Fruit fly (Drosophila melanogaster) whole organism, embryonic: ENCODE data around the gene CG43367.

Experiments
- Atf3 ChIP-seq: fragments of 200-800 bp; sonication (Bioruptor generic); optimal IDR thresholded peaks from 3 replicates; lab custom pipeline; 2016; ENCODE audit warnings: missing biosample characterization, missing genetic modification characterization
- CG10274 ChIP-seq: fragments of 200-800 bp; sonication (Bioruptor generic); optimal IDR thresholded peaks from 3 replicates; lab custom pipeline; 2017; ENCODE audit warnings: missing biosample characterization, mild to moderate bottlenecking, missing genetic modification characterization
- CG10366 ChIP-seq: fragments of 200-800 bp; sonication (Bioruptor generic); IDR thresholded peaks from 2 replicates; pipeline ENCODE4 v1.3.6; 2022; ENCODE audit warnings: missing biosample characterization, missing genetic modification characterization
- CG10959 ChIP-seq: fragments of 200-800 bp; sonication (Bioruptor generic); IDR thresholded peaks from 2 replicates; pipeline ENCODE4 v1.3.6; 2022; ENCODE audit warnings: missing biosample characterization, missing genetic modification characterization
- CG11085 ChIP-seq: fragments of 200-800 bp; sonication (Bioruptor generic); IDR thresholded peaks from 2 replicates; pipeline ENCODE4 v1.3.6; 2022; ENCODE audit warnings: missing biosample characterization, missing genetic modification characterization
- CG12155 ChIP-seq: fragments of 200-800 bp; sonication (Bioruptor generic); optimal IDR thresholded peaks from 3 replicates; lab custom pipeline; 2016; ENCODE audit warnings: missing biosample characterization, missing genetic modification characterization
- CG12744 ChIP-seq: fragments of 200-800 bp; sonication (Bioruptor generic); optimal IDR thresholded peaks from 2 replicates; lab custom pipeline; 2016; ENCODE audit warnings: missing biosample characterization, missing genetic modification characterization
- CG12769 ChIP-seq: fragments of 200-800 bp; sonication (Bioruptor generic); optimal IDR thresholded peaks from 2 replicates; lab custom pipeline; 2019; ENCODE audit warnings: missing biosample characterization, mild to moderate bottlenecking, missing genetic modification characterization, moderate library complexity
- CG14050 ChIP-seq: fragments of 200-800 bp; sonication (Bioruptor generic); IDR thresholded peaks from 3 replicates; pipeline ENCODE4 v1.3.6; 2022; ENCODE audit warnings: missing biosample characterization, missing genetic modification characterization
- CG14667 ChIP-seq: fragments of 200-800 bp; sonication (Bioruptor generic); IDR thresholded peaks from 2 replicates; pipeline ENCODE4 v1.3.6; 2022; ENCODE audit warnings: missing biosample characterization, missing genetic modification characterization
- CG14860 ChIP-seq: fragments of 200-800 bp; sonication (Bioruptor generic); IDR thresholded peaks from 3 replicates; pipeline ENCODE4 v1.3.6; 2022; ENCODE audit warnings: missing biosample characterization, missing genetic modification characterization; ENCODE audit not compliant: partially characterized antibody
- CG16863 ChIP-seq: fragments of 200-800 bp; sonication (Bioruptor generic); optimal IDR thresholded peaks from 3 replicates; lab custom pipeline; 2016; ENCODE audit warnings: missing biosample characterization, missing genetic modification characterization
- CG2129 ChIP-seq: fragments of 200-800 bp; sonication (Bioruptor generic); IDR thresholded peaks from 2 replicates; pipeline ENCODE4 v1.3.6; 2022; ENCODE audit warnings: missing biosample characterization, missing genetic modification characterization; ENCODE audit not compliant: partially characterized antibody
- CG2202 ChIP-seq: fragments of 200-800 bp; sonication (Bioruptor generic); optimal IDR thresholded peaks from 2 replicates; lab custom pipeline; 2018; ENCODE audit warnings: missing biosample characterization, mild to moderate bottlenecking, missing genetic modification characterization
- CG3065 ChIP-seq: fragments of 200-800 bp; sonication (Bioruptor generic); optimal IDR thresholded peaks from 2 replicates; lab custom pipeline; 2016; ENCODE audit warnings: missing biosample characterization, missing genetic modification characterization
- CG3163 ChIP-seq: fragments of 200-800 bp; sonication (Bioruptor generic); optimal IDR thresholded peaks from 3 replicates; lab custom pipeline; 2016; ENCODE audit warnings: missing biosample characterization, missing genetic modification characterization
- CG6683 ChIP-seq: fragments of 200-800 bp; sonication (Bioruptor generic); optimal IDR thresholded peaks from 2 replicates; lab custom pipeline; 2017; ENCODE audit warnings: missing biosample characterization, mild to moderate bottlenecking, missing genetic modification characterization, missing genetic modification reagents
- CG6765 ChIP-seq: fragments of 200-800 bp; sonication (Bioruptor generic); optimal IDR thresholded peaks from 3 replicates; lab custom pipeline; 2017; ENCODE audit warnings: missing biosample characterization, mild to moderate bottlenecking, missing genetic modification characterization
- CG7745 ChIP-seq: fragments of 200-800 bp; sonication (Bioruptor generic); optimal IDR thresholded peaks from 2 replicates; lab custom pipeline; 2018; ENCODE audit warnings: missing biosample characterization, mild to moderate bottlenecking, missing genetic modification characterization, moderate library complexity
- CG8089 ChIP-seq: fragments of 200-800 bp; sonication (Bioruptor generic); optimal IDR thresholded peaks from 3 replicates; lab custom pipeline; 2016; ENCODE audit warnings: missing biosample characterization, missing genetic modification characterization
- CG8281 ChIP-seq: fragments of 200-800 bp; sonication (Bioruptor generic); optimal IDR thresholded peaks from 2 replicates; lab custom pipeline; 2018; ENCODE audit warnings: missing biosample characterization, mild to moderate bottlenecking, missing genetic modification characterization, moderate library complexity
- CG9215 ChIP-seq: fragments of 200-800 bp; sonication (Bioruptor generic); IDR thresholded peaks from 2 replicates; pipeline ENCODE4 v1.3.6; 2022; ENCODE audit warnings: missing biosample characterization, missing genetic modification characterization
- CG9817 ChIP-seq: fragments of 200-800 bp; sonication (Bioruptor generic); optimal IDR thresholded peaks from 2 replicates; lab custom pipeline; 2018; ENCODE audit warnings: missing biosample characterization, mild to moderate bottlenecking, missing genetic modification characterization, moderate library complexity
- Dfd ChIP-seq, 2 experiments: fragments of >200 bp; optimal IDR thresholded peaks; 2 replicates each; lab custom pipeline; 2017; ENCODE audit warnings: missing biosample characterization in 2 of 2, missing genetic modification characterization in 2 of 2
- Gug ChIP-seq: fragments of 200-800 bp; sonication (Bioruptor generic); IDR thresholded peaks from 4 replicates; pipeline ENCODE4 v1.3.6; 2022; ENCODE audit warnings: missing biosample characterization, missing genetic modification characterization
- Hand ChIP-seq: fragments of 200-800 bp; sonication (Bioruptor generic); optimal IDR thresholded peaks from 2 replicates; lab custom pipeline; 2017; ENCODE audit warnings: mild to moderate bottlenecking, missing biosample characterization, missing genetic modification reagents, missing genetic modification characterization
- Jarid2 ChIP-seq: fragments of 200-800 bp; sonication (Bioruptor generic); optimal IDR thresholded peaks from 3 replicates; lab custom pipeline; 2017; ENCODE audit warnings: mild to moderate bottlenecking, missing biosample characterization, missing genetic modification reagents, missing genetic modification characterization
- MESR4 ChIP-seq: fragments of 200-800 bp; sonication (Bioruptor generic); optimal IDR thresholded peaks from 2 replicates; lab custom pipeline; 2018; ENCODE audit warnings: missing biosample characterization, mild to moderate bottlenecking, missing genetic modification characterization, moderate library complexity
- MTF-1 ChIP-seq: fragments of 200-800 bp; sonication (Bioruptor generic); optimal IDR thresholded peaks from 2 replicates; lab custom pipeline; 2018; ENCODE audit warnings: missing biosample characterization, mild to moderate bottlenecking, missing genetic modification characterization, borderline replicate concordance
- Optix ChIP-seq: fragments of 200-800 bp; sonication (Bioruptor generic); IDR thresholded peaks from 3 replicates; pipeline ENCODE4 v1.3.6; 2022; ENCODE audit warnings: missing biosample characterization, missing genetic modification characterization
- Six4 ChIP-seq: fragments of 200-800 bp; sonication (Bioruptor generic); optimal IDR thresholded peaks from 2 replicates; lab custom pipeline; 2016; ENCODE audit warnings: missing biosample characterization, missing genetic modification characterization
- ap ChIP-seq: fragments of 200-800 bp; sonication (Bioruptor generic); IDR thresholded peaks from 2 replicates; pipeline ENCODE4 v1.3.6; 2022; ENCODE audit warnings: missing biosample characterization, missing genetic modification characterization
- dimm ChIP-seq: fragments of 200-800 bp; sonication (Bioruptor generic); IDR thresholded peaks from 2 replicates; pipeline ENCODE4 v1.3.6; 2022; ENCODE audit warnings: missing biosample characterization, missing genetic modification characterization
- dysf ChIP-seq: fragments of 200-800 bp; sonication (Bioruptor generic); IDR thresholded peaks from 3 replicates; pipeline ENCODE4 v1.3.6; 2022; ENCODE audit warnings: missing biosample characterization, missing genetic modification characterization
- insv ChIP-seq, 2 experiments: fragments of 200-800 bp; sonication (Bioruptor generic); optimal IDR thresholded peaks; 3 replicates each; lab custom pipeline; 2016 to 2018; ENCODE audit warnings: missing biosample characterization in 2 of 2, missing genetic modification characterization in 2 of 2
- mld ChIP-seq: fragments of 200-800 bp; sonication (Bioruptor generic); IDR thresholded peaks from 3 replicates; pipeline ENCODE4 v1.3.6; 2022; ENCODE audit warnings: missing biosample characterization, missing genetic modification characterization; ENCODE audit not compliant: partially characterized antibody
- otp ChIP-seq: fragments of 200-800 bp; sonication (Bioruptor generic); IDR thresholded peaks from 3 replicates; pipeline ENCODE4, ENCODE4 v1.3.6; 2022; ENCODE audit warnings: missing biosample characterization, missing genetic modification characterization
- ro ChIP-seq: fragments of 200-800 bp; sonication (Bioruptor generic); IDR thresholded peaks from 2 replicates; pipeline ENCODE4 v1.3.6; 2022; ENCODE audit warnings: missing biosample characterization, missing genetic modification characterization
- row ChIP-seq: fragments of 200-800 bp; sonication (Bioruptor generic); IDR thresholded peaks from 3 replicates; pipeline ENCODE4 v1.3.6; 2022; ENCODE audit warnings: missing biosample characterization, missing genetic modification characterization
- salm ChIP-seq: fragments of 200-800 bp; sonication (Bioruptor generic); optimal IDR thresholded peaks from 2 replicates; lab custom pipeline; 2018; ENCODE audit warnings: missing biosample characterization, mild to moderate bottlenecking, missing genetic modification characterization
- scrt ChIP-seq: fragments of 200-800 bp; sonication (Bioruptor generic); optimal IDR thresholded peaks from 2 replicates; lab custom pipeline; 2018; ENCODE audit warnings: missing biosample characterization, mild to moderate bottlenecking, missing genetic modification characterization, moderate library complexity
- sens ChIP-seq: fragments of 200-800 bp; sonication (Bioruptor generic); peaks from one replicate; lab custom pipeline; 2016; ENCODE audit warnings: missing biosample characterization, missing genetic modification characterization
- sima ChIP-seq: fragments of 200-800 bp; sonication (Bioruptor generic); optimal IDR thresholded peaks from 2 replicates; lab custom pipeline; 2016; ENCODE audit warnings: missing biosample characterization, missing genetic modification characterization
- sna ChIP-seq: fragments of 200-800 bp; sonication (Bioruptor generic); IDR thresholded peaks from 2 replicates; pipeline ENCODE4 v1.3.6; 2022; ENCODE audit warnings: missing biosample characterization, missing genetic modification characterization; ENCODE audit not compliant: partially characterized antibody
- sr ChIP-seq: fragments of 200-800 bp; sonication (Bioruptor generic); IDR thresholded peaks from 3 replicates; pipeline ENCODE4 v1.3.6; 2022; ENCODE audit warnings: missing biosample characterization, missing genetic modification characterization
- stc ChIP-seq: fragments of 200-800 bp; sonication (Bioruptor generic); IDR thresholded peaks from 2 replicates; pipeline ENCODE4 v1.3.6; 2022; ENCODE audit warnings: missing biosample characterization, missing genetic modification characterization
- tap ChIP-seq: fragments of 200-800 bp; optimal IDR thresholded peaks from 3 replicates; lab custom pipeline; 2019; ENCODE audit warnings: missing biosample characterization, mild to moderate bottlenecking, missing genetic modification characterization, moderate library complexity
- twi ChIP-seq: fragments of 200-800 bp; optimal IDR thresholded peaks from 2 replicates; lab custom pipeline; 2019; ENCODE audit warnings: missing biosample characterization, mild to moderate bottlenecking, missing genetic modification characterization, moderate library complexity
- tx ChIP-seq: fragments of 200-800 bp; sonication (Bioruptor generic); optimal IDR thresholded peaks from 2 replicates; lab custom pipeline; 2016; ENCODE audit warnings: missing biosample characterization, missing genetic modification characterization
- z ChIP-seq: fragments of 200-800 bp; sonication (Bioruptor generic); IDR thresholded peaks from 3 replicates; pipeline ENCODE4 v1.3.6; 2022; ENCODE audit warnings: missing biosample characterization, missing genetic modification characterization
- zen2 ChIP-seq: fragments of 200-800 bp; sonication (Bioruptor generic); IDR thresholded peaks from 3 replicates; pipeline ENCODE4 v1.3.6; 2022; ENCODE audit warnings: missing biosample characterization, missing genetic modification characterization; ENCODE audit not compliant: partially characterized antibody

CG43367 gene

DNA sequence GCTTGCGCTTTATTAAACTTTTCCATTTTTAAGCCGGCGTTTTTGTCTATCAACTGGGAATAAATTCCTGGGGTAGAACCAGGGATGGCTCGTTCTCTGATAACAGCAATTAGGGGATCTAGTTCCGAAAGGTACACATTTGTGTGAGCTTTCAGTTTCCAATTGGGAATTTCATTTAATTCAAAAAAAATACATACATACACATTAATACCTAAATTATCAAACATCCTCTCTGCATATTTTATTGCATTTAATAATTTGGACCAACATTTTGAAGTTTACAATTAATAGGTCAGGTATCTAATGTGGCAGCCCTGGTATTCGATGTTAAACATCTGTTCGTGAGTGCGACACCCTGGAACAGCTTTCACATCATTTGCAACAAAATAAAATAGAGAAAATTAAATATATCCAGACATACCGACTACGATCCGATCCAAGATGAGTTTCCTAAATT is 65.3 kb downstream of the CG43367 start, which contains the start of the genes CG15011 and CG1309 (continued):
- TF ChIP-seq CG10959 (GFP tag; lab: Robert Waterston, UW) = peak; percentile 22; the same call in 1 of the 2 replicates
- TF ChIP-seq z (GFP tag; lab: Robert Waterston, UW) = no peak
- TF ChIP-seq zen2 (GFP tag; lab: Robert Waterston, UW) = no peak
- TF ChIP-seq dysf (GFP tag; lab: Robert Waterston, UW) = peak; percentile 77
- TF ChIP-seq CG14667 (GFP tag; lab: Robert Waterston, UW) = peak; percentile 64
- TF ChIP-seq MESR4 (GFP tag; lab: Kevin White, UChicago) = peak; percentile 63
- peak; percentile 76 for TF ChIP-seq CG10366 (GFP tag; lab: Robert Waterston, UW)
- peak; percentile 73 for TF ChIP-seq CG9215 (GFP tag; lab: Robert Waterston, UW)
- peak; percentile 82 for TF ChIP-seq CG12744 (GFP tag; lab: Kevin White, UChicago)
- TF ChIP-seq Atf3 (GFP tag; lab: Kevin White, UChicago) = peak; percentile 85
- TF ChIP-seq CG3065 (GFP tag; lab: Kevin White, UChicago) = peak; percentile 54
- peak; percentile 69; the same call in 3 of the 4 replicates for TF ChIP-seq Gug
- peak; percentile 82 for TF ChIP-seq tx (GFP tag; lab: Kevin White, UChicago)
- no peak for TF ChIP-seq sr
- peak; percentile 83 for TF ChIP-seq twi (tag; lab: Kevin White, UChicago)
- TF ChIP-seq sima (GFP tag; lab: Kevin White, UChicago) = peak; percentile 37
- TF ChIP-seq salm = peak; percentile 56
- no peak for TF ChIP-seq MTF-1 (GFP tag; lab: Kevin White, UChicago)
- peak; percentile 79 for TF ChIP-seq Six4
- no peak for TF ChIP-seq ro (GFP tag; lab: Robert Waterston, UW)
- peak; percentile 63 for TF ChIP-seq CG3163 (GFP tag; lab: Kevin White, UChicago)
- TF ChIP-seq tap = peak; percentile 67
- TF ChIP-seq CG2129 (GFP tag; lab: Robert Waterston, UW) = no peak
- peak; percentile 98 for TF ChIP-seq row (GFP tag; lab: Robert Waterston, UW)
- TF ChIP-seq otp (GFP tag; lab: Robert Waterston, UW) = peak; percentile 70; the same call in 2 of the 3 replicates
- TF ChIP-seq Dfd (GFP tag; optimal IDR thresholded peaks at IDR 0.05; lab: Kevin White, UChicago) = no peak
- peak; percentile 0 for TF ChIP-seq CG6765
- peak; percentile 98 for TF ChIP-seq sens (GFP tag; lab: Kevin White, UChicago)
- peak; percentile 31 for TF ChIP-seq CG2202
- TF ChIP-seq Jarid2 (GFP tag; lab: Kevin White, UChicago) = peak; percentile 21
- TF ChIP-seq CG16863 (GFP tag; lab: Kevin White, UChicago) = peak; percentile 83
- TF ChIP-seq CG11085 (GFP tag; lab: Robert Waterston, UW) = no peak
- TF ChIP-seq CG14050 = peak; percentile 62
- peak; percentile 49 for TF ChIP-seq CG6683 (GFP tag; lab: Kevin White, UChicago)
- peak; percentile 87 for TF ChIP-seq CG12155 (GFP tag; lab: Kevin White, UChicago)
- no peak for TF ChIP-seq ap (GFP tag; lab: Robert Waterston, UW)
- no peak for TF ChIP-seq sna (GFP tag; lab: Robert Waterston, UW)
- no peak for TF ChIP-seq CG14860
- TF ChIP-seq CG12769 (tag; lab: Kevin White, UChicago) = peak; percentile 94
- no peak for TF ChIP-seq stc
- peak; percentile 48 for TF ChIP-seq CG10274 (GFP tag; lab: Kevin White, UChicago)
- peak; percentile 69; the same call in 1 of the 3 replicates for TF ChIP-seq Optix (GFP tag; lab: Robert Waterston, UW)
- TF ChIP-seq CG9817 (tag; lab: Kevin White, UChicago) = peak; percentile 89
- TF ChIP-seq mld = no peak
- peak; percentile 40 for TF ChIP-seq CG8281
- TF ChIP-seq dimm = no peak
- no peak for TF ChIP-seq CG7745 (tag; lab: Kevin White, UChicago)
- TF ChIP-seq Hand (GFP tag; lab: Kevin White, UChicago) = peak; percentile 36
- TF ChIP-seq CG8089 = peak; percentile 71
- TF ChIP-seq insv (GFP tag; optimal IDR thresholded peaks at IDR 0.05; lab: Kevin White, UChicago) = peak; percentile 21 to 84
- peak; percentile 65 for TF ChIP-seq scrt (GFP tag; lab: Kevin White, UChicago)
